Worm (Caenorhabditis elegans) whole organism, L4/young adult: ENCODE measurements around the gene spe-18.

Source experiments
- W03F9.2 ChIP-seq: fragments of 150-350 bp; optimal IDR thresholded peaks from 2 replicates; lab custom pipeline; 2014; ENCODE audit warnings: missing biosample characterization, missing genetic modification characterization
- dao-5 ChIP-seq: sonication (generic microtip); optimal IDR thresholded peaks from 2 replicates; lab custom pipeline; 2016; ENCODE audit warnings: missing genotype, missing genetic modification characterization, moderate library complexity, missing compliant biosample characterization

DNA sequence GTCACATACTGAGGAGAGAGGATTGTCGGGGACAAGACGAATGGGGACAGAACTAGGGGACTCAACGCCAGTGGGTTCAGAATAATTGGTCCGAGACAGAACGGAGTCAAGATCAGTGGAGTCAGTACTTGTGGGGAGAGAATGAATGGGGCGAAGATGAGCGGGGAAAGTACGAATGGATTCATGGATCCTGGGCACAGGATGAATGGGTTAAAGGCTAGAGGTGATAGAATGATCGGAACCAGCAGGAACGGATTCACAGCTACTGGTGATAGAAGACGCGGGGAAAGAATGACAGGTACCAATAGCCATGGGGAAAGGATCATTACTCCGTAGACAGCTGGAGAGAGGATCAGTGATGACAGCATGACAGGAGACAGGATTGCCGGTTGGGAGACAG is 13.6 kb downstream of the spe-18 start:
- TF ChIP-seq W03F9.2 (tag; lab: Kevin White, UChicago) (no peak), dao-5 (tag; lab: Kevin White, UChicago) (no peak)
